Worm (Caenorhabditis elegans): ENCODE measurements around the gene efr-3.

Gene efr-3

ce11 chrII:6269805-6270414 lies 51.0 kb downstream of the efr-3 start, which contains the start of gene F13H8.2 (continued):
- TF ChIP-seq fos-1 (tag; optimal IDR thresholded peaks at IDR 0.05) (peak; percentile 51), hpl-2 (GFP tag; optimal IDR thresholded peaks at IDR 0.05) (no peak), blmp-1 (tag; optimal IDR thresholded peaks at IDR 0.05) (peak; percentile 70), mep-1 (tag; optimal IDR thresholded peaks at IDR 0.05) (peak; percentile 80), ztf-4 (tag; optimal IDR thresholded peaks at IDR 0.05) (peak; percentile 47), efl-1 (optimal IDR thresholded peaks at IDR 0.05) (peak; percentile 97 to 99), efl-1 (GFP tag; optimal IDR thresholded peaks at IDR 0.05 in 1 of 2) (peak; percentile 98 to 100), swsn-7 (tag; optimal IDR thresholded peaks at IDR 0.05) (peak; percentile 82), ama-1 (optimal IDR thresholded peaks at IDR 0.05) (peak; percentile 67), C16A3.4 (tag; optimal IDR thresholded peaks at IDR 0.05) (peak; percentile 80), ztf-11 (tag; optimal IDR thresholded peaks at IDR 0.05) (peak in 1 of 2 experiments; percentile 59), unc-30 (tag; optimal IDR thresholded peaks at IDR 0.05) (no peak), unc-98 (GFP tag; IDR thresholded peaks at IDR 0.05) (no peak), pax-3 (tag; optimal IDR thresholded peaks at IDR 0.05) (peak; percentile 59), mef-2 (tag; optimal IDR thresholded peaks at IDR 0.05) (no peak), grh-1 (GFP tag; IDR thresholded peaks at IDR 0.05) (peak; percentile 82), hlh-4 (tag; optimal IDR thresholded peaks at IDR 0.05) (no peak), dpl-1 (GFP tag; optimal IDR thresholded peaks at IDR 0.05) (peak; percentile 96 to 98 (median 97)), nhr-85 (tag) (peak; percentile 88), lsy-2 (tag; optimal IDR thresholded peaks at IDR 0.05) (peak; percentile 82 to 90), ceh-88 (GFP tag; IDR thresholded peaks at IDR 0.05) (peak; percentile 81), ceh-82 (tag; optimal IDR thresholded peaks at IDR 0.05) (peak; percentile 74 to 78 (median 75)), zag-1 (tag; optimal IDR thresholded peaks at IDR 0.05) (no peak), nhr-11 (tag; optimal IDR thresholded peaks at IDR 0.05) (no peak), fkh-4 (tag; optimal IDR thresholded peaks at IDR 0.05; ENCODE audit: borderline replicate concordance) (no peak), fkh-8 (tag; optimal IDR thresholded peaks at IDR 0.05) (peak; percentile 68), nhr-76 (tag; optimal IDR thresholded peaks at IDR 0.05) (no peak), mdl-1 (tag; optimal IDR thresholded peaks at IDR 0.05) (peak in 1 of 2 experiments; percentile 75), lin-15B (tag; optimal IDR thresholded peaks at IDR 0.05) (peak; percentile 70), Y116A8C.19 (tag; optimal IDR thresholded peaks at IDR 0.05; ENCODE audit: borderline replicate concordance) (no peak), nhr-90 (tag; optimal IDR thresholded peaks at IDR 0.05; ENCODE audit: poor library complexity) (peak; percentile 77), pag-3 (tag; optimal IDR thresholded peaks at IDR 0.05; ENCODE audit: borderline replicate concordance, insufficient read depth) (no peak), nhr-20 (tag; optimal IDR thresholded peaks at IDR 0.05) (peak; percentile 84), snu-23 (GFP tag; optimal IDR thresholded peaks at IDR 0.05) (peak; percentile 86), unc-86 (tag; optimal IDR thresholded peaks at IDR 0.05) (peak; percentile 80), F16B12.6 (tag; optimal IDR thresholded peaks at IDR 0.05) (peak; percentile 98), isw-1 (GFP tag; IDR thresholded peaks at IDR 0.05) (peak; percentile 88), sptf-1 (tag; optimal IDR thresholded peaks at IDR 0.05) (no peak), nhr-47 (tag; optimal IDR thresholded peaks at IDR 0.05) (peak; percentile 91), ces-1 (GFP tag; optimal IDR thresholded peaks at IDR 0.05) (no peak), mab-9 (GFP tag; IDR thresholded peaks at IDR 0.05) (peak; percentile 83), xbp-1 (tag; optimal IDR thresholded peaks at IDR 0.05) (peak; percentile 75), tbx-2 (tag; optimal IDR thresholded peaks at IDR 0.05) (peak; percentile 86), lin-14 (GFP tag; optimal IDR thresholded peaks at IDR 0.05) (peak; percentile 75), unc-130 (tag; optimal IDR thresholded peaks at IDR 0.05) (peak; percentile 90), irx-1 (tag; optimal IDR thresholded peaks at IDR 0.05) (peak; percentile 58), sup-37 (GFP tag; optimal IDR thresholded peaks at IDR 0.05) (no peak), elt-2 (tag; optimal IDR thresholded peaks at IDR 0.05) (peak; percentile 37), nhr-12 (tag; optimal IDR thresholded peaks at IDR 0.05) (no peak), vab-15 (tag; optimal IDR thresholded peaks at IDR 0.05) (peak; percentile 41), efl-3 (GFP tag; optimal IDR thresholded peaks at IDR 0.05) (no peak)

All from whole organism, L1 larva.